Fruit fly (Drosophila melanogaster): ENCODE data around the gene Sfp24Bb.

Sfp24Bb gene

dm6 chr2L:3632047-3632880 lies 37.3 kb downstream of the Sfp24Bb start (continued):
- peak; percentile 58; the same call in 1 of the 2 replicates for TF ChIP-seq Bgb (GFP tag; IDR thresholded peaks at IDR 0.05; ENCODE audit: partially characterized antibody)
- TF ChIP-seq ewg (GFP tag; optimal IDR thresholded peaks at IDR 0.05), result peak; percentile 86
- peak; percentile 97 for TF ChIP-seq dysf (GFP tag; IDR thresholded peaks at IDR 0.05)
- peak; percentile 89 for TF ChIP-seq CG17385 (GFP tag; optimal IDR thresholded peaks at IDR 0.05)
- peak; percentile 96 for TF ChIP-seq slbo (GFP tag; IDR thresholded peaks at IDR 0.05)
- TF ChIP-seq HLH3B (GFP tag; IDR thresholded peaks at IDR 0.05), result peak; percentile 96
- TF ChIP-seq E2f2 (GFP tag; IDR thresholded peaks at IDR 0.05), result peak; percentile 81
- no peak for TF ChIP-seq pita (GFP tag; optimal IDR thresholded peaks at IDR 0.05)
- peak; percentile 87 for TF ChIP-seq fd3F (GFP tag; optimal IDR thresholded peaks at IDR 0.05)
- peak; percentile 91 for TF ChIP-seq CG6654 (GFP tag; optimal IDR thresholded peaks at IDR 0.05)
- TF ChIP-seq psq (GFP tag; optimal IDR thresholded peaks at IDR 0.05), result peak; percentile 72
- peak; percentile 97 for TF ChIP-seq bcd (GFP tag; optimal IDR thresholded peaks at IDR 0.05)
- peak; percentile 98 for TF ChIP-seq dmrt99B (tag; optimal IDR thresholded peaks at IDR 0.05)
- TF ChIP-seq CG6765 (GFP tag; optimal IDR thresholded peaks at IDR 0.05), result peak; percentile 98
- TF ChIP-seq CG17612 (GFP tag; IDR thresholded peaks at IDR 0.05), result peak; percentile 97
- peak; percentile 93 to 95 for TF ChIP-seq dpn (GFP tag; optimal IDR thresholded peaks at IDR 0.05)
- peak; percentile 93 for TF ChIP-seq CG8388 (GFP tag; optimal IDR thresholded peaks at IDR 0.05)
- TF ChIP-seq Ravus (GFP tag; IDR thresholded peaks at IDR 0.05), result peak; percentile 88
- peak; percentile 92 for TF ChIP-seq CHES-1-like (GFP tag; optimal IDR thresholded peaks at IDR 0.05)
- TF ChIP-seq CG18599 (GFP tag; optimal IDR thresholded peaks at IDR 0.05), result peak; percentile 99
- peak; percentile 97 for TF ChIP-seq otp (GFP tag; IDR thresholded peaks at IDR 0.05)
- peak; percentile 90 for TF ChIP-seq CG12236 (GFP tag; optimal IDR thresholded peaks at IDR 0.05)
- TF ChIP-seq inv (GFP tag; IDR thresholded peaks at IDR 0.05; ENCODE audit: partially characterized antibody), result 0 out of 2 replicates have a peak, but pooled peaks have one; percentile 10
- TF ChIP-seq nerfin-2 (GFP tag; IDR thresholded peaks at IDR 0.05; ENCODE audit: partially characterized antibody), result no peak
- TF ChIP-seq twi (tag; optimal IDR thresholded peaks at IDR 0.05), result peak; percentile 74
- peak; percentile 97 for TF ChIP-seq Rfx (GFP tag; IDR thresholded peaks at IDR 0.05)
- TF ChIP-seq esg (GFP tag; conservative IDR thresholded peaks at IDR 0.05), result peak; percentile 96
- TF ChIP-seq ash1 (GFP tag; optimal IDR thresholded peaks at IDR 0.05), result peak; percentile 79
- peak; percentile 68 for TF ChIP-seq CG42726 (GFP tag; IDR thresholded peaks at IDR 0.05; ENCODE audit: partially characterized antibody)
- TF ChIP-seq CG16779 (GFP tag; IDR thresholded peaks at IDR 0.05), result peak; percentile 95
- TF ChIP-seq Lpt (GFP tag; optimal IDR thresholded peaks at IDR 0.05), result no peak
- peak; percentile 95 for TF ChIP-seq seq (GFP tag; IDR thresholded peaks at IDR 0.05)
- TF ChIP-seq CG17568 (GFP tag; optimal IDR thresholded peaks at IDR 0.05), result peak; percentile 91
- peak; percentile 94 for TF ChIP-seq CG7987 (GFP tag; optimal IDR thresholded peaks at IDR 0.05)
- TF ChIP-seq Deaf1 (tag; optimal IDR thresholded peaks at IDR 0.05), result peak; percentile 95
- TF ChIP-seq CG14860 (GFP tag; IDR thresholded peaks at IDR 0.05; ENCODE audit: partially characterized antibody), result no peak
- peak; percentile 98 for TF ChIP-seq CG13296 (GFP tag; optimal IDR thresholded peaks at IDR 0.05)
- peak; percentile 82 for TF ChIP-seq B-H2 (GFP tag; optimal IDR thresholded peaks at IDR 0.05)
- peak; percentile 89 for TF ChIP-seq CG18476 (GFP tag; optimal IDR thresholded peaks at IDR 0.05)
- peak; percentile 92 for TF ChIP-seq CG6854 (GFP tag; optimal IDR thresholded peaks at IDR 0.05)
- TF ChIP-seq CG12659 (GFP tag; optimal IDR thresholded peaks at IDR 0.05), result peak; percentile 94
- TF ChIP-seq bbx (GFP tag; IDR thresholded peaks at IDR 0.05; ENCODE audit: partially characterized antibody), result peak; percentile 43
- TF ChIP-seq CG12155 (GFP tag; optimal IDR thresholded peaks at IDR 0.05), result peak; percentile 87
- peak; percentile 97 for TF ChIP-seq mam (GFP tag; optimal IDR thresholded peaks at IDR 0.05)
- TF ChIP-seq CG7745 (tag; optimal IDR thresholded peaks at IDR 0.05), result peak; percentile 51
- TF ChIP-seq row (GFP tag; IDR thresholded peaks at IDR 0.05), result peak; percentile 99
- peak; percentile 75 for TF ChIP-seq CG31388 (GFP tag; optimal IDR thresholded peaks at IDR 0.05)
- TF ChIP-seq scrt (GFP tag; optimal IDR thresholded peaks at IDR 0.05), result peak; percentile 97

All from whole organism, embryonic.